Fruit fly (Drosophila melanogaster) whole organism, embryonic: ENCODE results near the gene Vps13D.

Experiments used
- Asciz ChIP-seq: fragments of 200-800 bp; sonication (Bioruptor generic); optimal IDR thresholded peaks from 2 replicates; lab custom pipeline; 2017; ENCODE audit warnings: missing biosample characterization, mild to moderate bottlenecking, missing genetic modification characterization, missing genetic modification reagents
- Blimp-1 ChIP-seq: fragments of 200-800 bp; sonication (Bioruptor generic); optimal IDR thresholded peaks from 3 replicates; lab custom pipeline; 2018; ENCODE audit warnings: missing biosample characterization, missing genetic modification characterization, mild to moderate bottlenecking, moderate library complexity, missing genetic modification reagents
- CG10209 ChIP-seq: fragments of 200-800 bp; sonication (Bioruptor generic); optimal IDR thresholded peaks from 3 replicates; lab custom pipeline; 2017; ENCODE audit warnings: missing biosample characterization, mild to moderate bottlenecking, missing genetic modification characterization, missing genetic modification reagents
- CG10366 ChIP-seq: fragments of 200-800 bp; sonication (Bioruptor generic); IDR thresholded peaks from 2 replicates; pipeline ENCODE4 v1.3.6; 2022; ENCODE audit warnings: missing biosample characterization, missing genetic modification characterization
- CG10979 ChIP-seq: fragments of 200-800 bp; sonication (Bioruptor generic); optimal IDR thresholded peaks from 2 replicates; lab custom pipeline; 2018; ENCODE audit warnings: missing biosample characterization, mild to moderate bottlenecking, missing genetic modification characterization, moderate library complexity
- CG12744 ChIP-seq: fragments of 200-800 bp; sonication (Bioruptor generic); optimal IDR thresholded peaks from 2 replicates; lab custom pipeline; 2016; ENCODE audit warnings: missing biosample characterization, missing genetic modification characterization
- CG12942 ChIP-seq: fragments of 200-800 bp; sonication (Bioruptor generic); optimal IDR thresholded peaks from 3 replicates; lab custom pipeline; 2016; ENCODE audit warnings: missing biosample characterization, missing genetic modification characterization
- CG14014 ChIP-seq: fragments of 200-800 bp; sonication (Bioruptor generic); IDR thresholded peaks from 2 replicates; pipeline ENCODE4 v1.3.6; 2022; ENCODE audit warnings: missing biosample characterization, missing genetic modification characterization
- CG15514 ChIP-seq: fragments of 200-800 bp; sonication (Bioruptor generic); optimal IDR thresholded peaks from 3 replicates; lab custom pipeline; 2017; ENCODE audit warnings: missing biosample characterization, missing genetic modification characterization, mild to moderate bottlenecking, moderate library complexity, missing genetic modification reagents
- CG1792 ChIP-seq: fragments of 200-800 bp; sonication (Bioruptor generic); optimal IDR thresholded peaks from 2 replicates; lab custom pipeline; 2016; ENCODE audit warnings: missing biosample characterization, missing genetic modification characterization
- CG18262 ChIP-seq: fragments of 200-800 bp; optimal IDR thresholded peaks from 3 replicates; lab custom pipeline; 2019; ENCODE audit warnings: missing biosample characterization, mild to moderate bottlenecking, missing genetic modification characterization, moderate library complexity
- CG18599 ChIP-seq: fragments of 200-800 bp; sonication (Bioruptor generic); optimal IDR thresholded peaks from 3 replicates; lab custom pipeline; 2017; ENCODE audit warnings: missing biosample characterization, missing genetic modification characterization, mild to moderate bottlenecking, moderate library complexity, missing genetic modification reagents
- CG2120 ChIP-seq: fragments of 200-800 bp; sonication (Bioruptor generic); optimal IDR thresholded peaks from 3 replicates; lab custom pipeline; 2016; ENCODE audit warnings: missing biosample characterization, missing genetic modification characterization
- CG2712 ChIP-seq: fragments of 200-800 bp; optimal IDR thresholded peaks from 3 replicates; lab custom pipeline; 2019; ENCODE audit warnings: missing biosample characterization, mild to moderate bottlenecking, missing genetic modification characterization, moderate library complexity
- CG32532 ChIP-seq: fragments of 200-800 bp; sonication (Bioruptor generic); IDR thresholded peaks from 2 replicates; pipeline ENCODE4 v1.3.6; 2022; ENCODE audit warnings: missing biosample characterization, missing genetic modification characterization
- CG32767 ChIP-seq: fragments of 200-800 bp; sonication (Bioruptor generic); IDR thresholded peaks from 2 replicates; pipeline ENCODE4 v1.3.6; 2022; ENCODE audit warnings: missing biosample characterization, missing genetic modification characterization
- CG7839 ChIP-seq: fragments of 200-800 bp; sonication (Bioruptor generic); optimal IDR thresholded peaks from 3 replicates; lab custom pipeline; 2018; ENCODE audit warnings: missing biosample characterization, mild to moderate bottlenecking, missing genetic modification characterization, moderate library complexity
- CG7928 ChIP-seq: fragments of 200-800 bp; sonication (Bioruptor generic); optimal IDR thresholded peaks from 2 replicates; lab custom pipeline; 2017; ENCODE audit warnings: missing biosample characterization, mild to moderate bottlenecking, missing genetic modification characterization
- CG8924 ChIP-seq: fragments of 200-800 bp; optimal IDR thresholded peaks from 3 replicates; lab custom pipeline; 2019; ENCODE audit warnings: missing biosample characterization, mild to moderate bottlenecking, missing genetic modification characterization, moderate library complexity
- Drgx ChIP-seq: fragments of 200-800 bp; sonication (Bioruptor generic); IDR thresholded peaks from 2 replicates; pipeline ENCODE4 v1.3.6; 2022; ENCODE audit warnings: missing biosample characterization, missing genetic modification characterization
- Hmr ChIP-seq: fragments of 200-800 bp; sonication (Bioruptor generic); optimal IDR thresholded peaks from 3 replicates; lab custom pipeline; 2017; ENCODE audit warnings: mild to moderate bottlenecking, missing biosample characterization, missing genetic modification reagents, missing genetic modification characterization
- Kr ChIP-seq: fragments of 200-800 bp; sonication (Bioruptor generic); optimal IDR thresholded peaks from 2 replicates; lab custom pipeline; 2017; ENCODE audit warnings: missing biosample characterization, mild to moderate bottlenecking, missing genetic modification characterization
- MBD-R2 ChIP-seq: fragments of 200-800 bp; sonication (Bioruptor generic); IDR thresholded peaks from 2 replicates; pipeline ENCODE4 v1.3.6; 2022; ENCODE audit warnings: missing biosample characterization, missing genetic modification characterization
- MESR4 ChIP-seq: fragments of 200-800 bp; sonication (Bioruptor generic); optimal IDR thresholded peaks from 2 replicates; lab custom pipeline; 2018; ENCODE audit warnings: missing biosample characterization, mild to moderate bottlenecking, missing genetic modification characterization, moderate library complexity
- Nf-YB ChIP-seq: fragments of 200-800 bp; sonication (Bioruptor generic); optimal IDR thresholded peaks from 3 replicates; lab custom pipeline; 2019; ENCODE audit warnings: missing biosample characterization, mild to moderate bottlenecking, missing genetic modification characterization, moderate library complexity
- Oaz ChIP-seq: fragments of 200-800 bp; sonication (Bioruptor generic); IDR thresholded peaks from 2 replicates; pipeline ENCODE4 v1.3.6; 2022; ENCODE audit warnings: missing biosample characterization, missing genetic modification characterization
- Six4 ChIP-seq: fragments of 200-800 bp; sonication (Bioruptor generic); optimal IDR thresholded peaks from 2 replicates; lab custom pipeline; 2016; ENCODE audit warnings: missing biosample characterization, missing genetic modification characterization
- chinmo ChIP-seq: fragments of 200-800 bp; sonication (Bioruptor generic); IDR thresholded peaks from 4 replicates; pipeline ENCODE4 v1.3.6; 2022; ENCODE audit warnings: missing biosample characterization, missing genetic modification characterization; ENCODE audit not compliant: partially characterized antibody
- chn ChIP-seq: fragments of 200-800 bp; sonication (Bioruptor generic); optimal IDR thresholded peaks from 2 replicates; lab custom pipeline; 2016; ENCODE audit warnings: missing biosample characterization, missing genetic modification characterization
- dmrt11E ChIP-seq: fragments of 200-800 bp; sonication (Bioruptor generic); optimal IDR thresholded peaks from 3 replicates; lab custom pipeline; 2018; ENCODE audit warnings: missing biosample characterization, mild to moderate bottlenecking, missing genetic modification characterization, moderate library complexity
- dmrt99B ChIP-seq: fragments of 200-800 bp; sonication (Bioruptor generic); optimal IDR thresholded peaks from 2 replicates; lab custom pipeline; 2018; ENCODE audit warnings: missing biosample characterization, mild to moderate bottlenecking, missing genetic modification characterization, moderate library complexity
- esg ChIP-seq: fragments of 200-800 bp; sonication (Bioruptor generic); conservative IDR thresholded peaks from 2 replicates; pipeline ENCODE4 v1.3.6; 2022; ENCODE audit warnings: missing biosample characterization, missing genetic modification characterization
- fd102C ChIP-seq: fragments of 200-800 bp; sonication (Bioruptor generic); optimal IDR thresholded peaks from 2 replicates; lab custom pipeline; 2018; ENCODE audit warnings: missing biosample characterization, mild to moderate bottlenecking, missing genetic modification characterization, moderate library complexity
- fd3F ChIP-seq: fragments of 200-800 bp; sonication (Bioruptor generic); optimal IDR thresholded peaks from 2 replicates; lab custom pipeline; 2018; ENCODE audit warnings: missing biosample characterization, mild to moderate bottlenecking, missing genetic modification characterization, moderate library complexity
- gem ChIP-seq: fragments of 200-800 bp; sonication (Bioruptor generic); optimal IDR thresholded peaks from 2 replicates; lab custom pipeline; 2019; ENCODE audit warnings: missing biosample characterization, mild to moderate bottlenecking, missing genetic modification characterization, moderate library complexity
- lilli ChIP-seq: fragments of 200-800 bp; sonication (Bioruptor generic); optimal IDR thresholded peaks from 3 replicates; lab custom pipeline; 2016; ENCODE audit warnings: missing biosample characterization, missing genetic modification characterization
- lmd ChIP-seq: fragments of 200-800 bp; sonication (Bioruptor generic); IDR thresholded peaks from 2 replicates; pipeline ENCODE4 v1.3.6; 2022; ENCODE audit warnings: missing biosample characterization, missing genetic modification characterization
- lov ChIP-seq, 2 experiments: fragments of 200-800 bp in 1 of 2; fragments of >200 bp in 1 of 2; sonication (Bioruptor generic) in 1 of 2; IDR thresholded peaks in 1 of 2; optimal IDR thresholded peaks in 1 of 2; 2 replicates in 1 of 2; 3 replicates in 1 of 2; pipeline versions ENCODE4 v1.3.6 to Lab custom; 2017 to 2022; ENCODE audit warnings: missing biosample characterization in 1 of 2, missing genetic modification characterization in 1 of 2
- maf-S ChIP-seq: fragments of 200-800 bp; sonication (Bioruptor generic); optimal IDR thresholded peaks from 2 replicates; lab custom pipeline; 2016; ENCODE audit warnings: missing biosample characterization, missing genetic modification characterization
- mam ChIP-seq: fragments of 200-800 bp; sonication (Bioruptor generic); optimal IDR thresholded peaks from 3 replicates; lab custom pipeline; 2016; ENCODE audit warnings: missing biosample characterization, missing genetic modification characterization
- onecut ChIP-seq: fragments of 200-800 bp; sonication (Bioruptor generic); IDR thresholded peaks from 2 replicates; pipeline ENCODE4 v1.3.6; 2022; ENCODE audit warnings: missing biosample characterization, missing genetic modification characterization
- prd ChIP-seq, 3 experiments: fragments of >200 bp in 2 of 3; fragments of 200-800 bp in 1 of 3; sonication (Bioruptor generic) in 1 of 3; optimal IDR thresholded peaks in 2 of 3; IDR thresholded peaks in 1 of 3; 2 replicates in 2 of 3; 3 replicates in 1 of 3; pipeline versions ENCODE4 v1.3.6 to Lab custom; 2017 to 2022; ENCODE audit warnings: missing biosample characterization in 1 of 3, missing genetic modification characterization in 1 of 3
- rib ChIP-seq: fragments of 200-800 bp; sonication (Bioruptor generic); IDR thresholded peaks from 2 replicates; pipeline ENCODE4 v1.3.6; 2022; ENCODE audit warnings: missing biosample characterization, missing genetic modification characterization
- shn ChIP-seq: fragments of 200-800 bp; sonication (Bioruptor generic); optimal IDR thresholded peaks from 3 replicates; lab custom pipeline; 2016; ENCODE audit warnings: missing biosample characterization, missing genetic modification characterization
- sisA ChIP-seq: fragments of 200-800 bp; sonication (Bioruptor generic); IDR thresholded peaks from 2 replicates; pipeline ENCODE4 v1.3.6; 2022; ENCODE audit warnings: missing biosample characterization, missing genetic modification characterization
- slbo ChIP-seq: fragments of 200-800 bp; sonication (Bioruptor generic); IDR thresholded peaks from 2 replicates; pipeline ENCODE4 v1.3.6; 2022; ENCODE audit warnings: missing biosample characterization, missing genetic modification characterization
- stc ChIP-seq: fragments of 200-800 bp; sonication (Bioruptor generic); IDR thresholded peaks from 2 replicates; pipeline ENCODE4 v1.3.6; 2022; ENCODE audit warnings: missing biosample characterization, missing genetic modification characterization

Vps13D gene

DNA sequence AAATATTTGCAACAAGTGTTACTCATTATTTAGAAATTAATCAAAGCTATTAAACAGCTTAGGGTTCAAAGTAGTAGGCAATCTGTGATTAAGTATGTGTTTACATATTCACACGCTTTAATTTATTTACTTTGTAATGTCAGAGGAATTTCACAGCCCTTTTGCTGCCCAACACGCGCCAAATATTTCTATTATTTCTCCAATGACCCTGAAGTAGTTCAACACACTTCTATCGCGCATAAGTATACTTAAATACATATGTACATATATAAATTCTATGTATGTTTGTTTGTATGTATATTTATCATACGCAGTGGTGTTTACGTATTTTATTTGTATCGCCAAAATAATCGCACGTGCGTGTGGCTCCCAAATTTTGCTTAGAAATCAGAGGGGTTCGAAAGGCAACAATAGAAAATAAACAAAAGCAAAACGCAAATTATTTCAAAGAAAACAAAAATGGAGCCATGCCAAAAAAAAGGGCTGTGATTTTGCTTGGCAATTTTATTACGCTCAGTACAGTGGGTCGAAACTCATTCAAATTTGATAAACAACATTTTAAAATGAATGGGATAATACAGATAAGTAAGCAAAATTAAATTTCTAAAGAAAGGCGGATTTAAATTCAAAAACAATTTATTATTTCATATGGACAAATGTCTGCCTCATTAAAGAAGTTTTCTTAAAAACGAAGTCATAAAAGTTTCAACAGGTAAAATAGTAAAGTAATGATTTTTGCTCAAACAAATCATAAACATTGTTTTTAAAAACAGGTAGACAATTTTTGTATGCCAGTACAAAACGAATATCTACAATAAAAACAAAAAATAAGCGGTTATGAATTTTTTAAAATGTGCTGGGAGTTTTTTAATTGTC lies 48.5 kb downstream of the Vps13D start (continued):
- TF ChIP-seq fd3F (GFP tag; lab: Kevin White, UChicago) (peak; percentile 39), CG18262 (tag; lab: Kevin White, UChicago) (peak; percentile 29), lov (optimal IDR thresholded peaks at IDR 0.05; lab: Kevin White, UChicago) (no peak), lov (GFP tag; IDR thresholded peaks at IDR 0.05; lab: Robert Waterston, UW) (no peak), Six4 (GFP tag; lab: Kevin White, UChicago) (peak; percentile 25), slbo (peak; percentile 65), Kr (GFP tag; lab: Kevin White, UChicago) (no peak), chn (no peak), CG12744 (GFP tag; lab: Kevin White, UChicago) (peak; percentile 58), lmd (GFP tag; lab: Robert Waterston, UW) (peak; percentile 53; the same call in 1 of the 2 replicates), dmrt11E (tag; lab: Kevin White, UChicago) (peak; percentile 6), mam (GFP tag; lab: Kevin White, UChicago) (peak; percentile 68), MBD-R2 (GFP tag; lab: Robert Waterston, UW) (peak; percentile 39), Hmr (GFP tag; lab: Kevin White, UChicago) (peak; percentile 66), CG1792 (GFP tag; lab: Kevin White, UChicago) (peak; percentile 1), lilli (GFP tag; lab: Kevin White, UChicago) (peak; percentile 62), prd (optimal IDR thresholded peaks at IDR 0.05; lab: Kevin White, UChicago) (no peak), prd (GFP tag; IDR thresholded peaks at IDR 0.05; lab: Robert Waterston, UW) (no peak), CG12942 (GFP tag; lab: Kevin White, UChicago) (no peak), CG10979 (no peak), Oaz (GFP tag; lab: Robert Waterston, UW) (0 out of 2 replicates have a peak, but pooled peaks have one; percentile 30), fd102C (GFP tag; lab: Kevin White, UChicago) (no peak), Asciz (GFP tag; lab: Kevin White, UChicago) (peak; percentile 41), CG32532 (peak; percentile 64; the same call in 1 of the 2 replicates), shn (GFP tag; lab: Kevin White, UChicago) (peak; percentile 28), CG10209 (GFP tag; lab: Kevin White, UChicago) (peak; percentile 42), CG14014 (GFP tag; lab: Robert Waterston, UW) (peak; percentile 41; the same call in 1 of the 2 replicates), onecut (no peak), CG10366 (GFP tag; lab: Robert Waterston, UW) (no peak), CG2712 (tag; lab: Kevin White, UChicago) (peak; percentile 15), stc (GFP tag; lab: Robert Waterston, UW) (0 out of 2 replicates have a peak, but pooled peaks have one; percentile 21), CG18599 (GFP tag; lab: Kevin White, UChicago) (peak; percentile 42), dmrt99B (tag; lab: Kevin White, UChicago) (peak; percentile 54), Blimp-1 (GFP tag; lab: Kevin White, UChicago) (peak; percentile 2), CG32767 (no peak), Drgx (GFP tag; lab: Robert Waterston, UW) (no peak), rib (peak; percentile 83), Nf-YB (GFP tag; lab: Kevin White, UChicago) (peak; percentile 20), maf-S (GFP tag; lab: Kevin White, UChicago) (peak; percentile 38), gem (tag; lab: Kevin White, UChicago) (peak; percentile 73), CG8924 (tag; lab: Kevin White, UChicago) (peak; percentile 51), CG7928 (GFP tag; lab: Kevin White, UChicago) (peak; percentile 52), sisA (GFP tag; lab: Robert Waterston, UW) (peak; percentile 17; the same call in 1 of the 2 replicates), CG15514 (peak; percentile 40), MESR4 (GFP tag; lab: Kevin White, UChicago) (no peak), CG7839 (tag; lab: Kevin White, UChicago) (peak; percentile 66), esg (GFP tag; lab: Robert Waterston, UW) (peak; percentile 18; the same call in 1 of the 2 replicates), CG2120 (GFP tag; lab: Kevin White, UChicago) (peak; percentile 86), chinmo (GFP tag; lab: Robert Waterston, UW) (0 out of 4 replicates have a peak, but pooled peaks have one; percentile 62)
